Worm (Caenorhabditis elegans) whole organism, late embryonic: ENCODE measurements around the gene Y32B12B.4.

Experiments
- ama-1 ChIP-seq: fragments of 150-350 bp; optimal IDR thresholded peaks from 2 replicates; lab custom pipeline; 2014
- ceh-31 ChIP-seq: sonication (generic microtip); optimal IDR thresholded peaks from 2 replicates; lab custom pipeline; 2016; ENCODE audit warnings: missing genetic modification characterization, missing compliant biosample characterization
- ceh-48 ChIP-seq: sonication (generic microtip); optimal IDR thresholded peaks from 2 replicates; lab custom pipeline; 2016; ENCODE audit warnings: missing genetic modification characterization, inconsistent platforms, missing compliant biosample characterization
- ceh-6 ChIP-seq: fragments of 200-800 bp; sonication (Bioruptor generic); optimal IDR thresholded peaks from 2 replicates; lab custom pipeline; 2018; ENCODE audit warnings: mild to moderate bottlenecking, missing genetic modification characterization, missing compliant biosample characterization
- ceh-9 ChIP-seq: sonication (generic microtip); optimal IDR thresholded peaks from 2 replicates; lab custom pipeline; 2016; ENCODE audit warnings: mild to moderate bottlenecking, missing genetic modification characterization, inconsistent platforms, missing compliant biosample characterization
- dmd-4 ChIP-seq: sonication (generic microtip); optimal IDR thresholded peaks from 2 replicates; lab custom pipeline; 2016; ENCODE audit warnings: borderline replicate concordance, missing genetic modification characterization, missing compliant biosample characterization
- dve-1 ChIP-seq: sonication (generic microtip); optimal IDR thresholded peaks from 2 replicates; lab custom pipeline; 2017; ENCODE audit warnings: antibody characterized with exemption, mild to moderate bottlenecking, missing genetic modification characterization, missing compliant biosample characterization
- elt-2 ChIP-seq: sonication (generic microtip); optimal IDR thresholded peaks from 2 replicates; lab custom pipeline; 2016; ENCODE audit warnings: missing genetic modification reagents, missing genetic modification characterization, missing compliant biosample characterization
- fax-1 ChIP-seq: sonication (generic microtip); optimal IDR thresholded peaks from 2 replicates; lab custom pipeline; 2016; ENCODE audit warnings: missing genotype, missing genetic modification characterization, missing compliant biosample characterization
- hlh-15 ChIP-seq: sonication (generic microtip); optimal IDR thresholded peaks from 2 replicates; lab custom pipeline; 2016; ENCODE audit warnings: missing genetic modification characterization, missing compliant biosample characterization
- hlh-8 ChIP-seq: sonication (generic microtip); optimal IDR thresholded peaks from 2 replicates; lab custom pipeline; 2016; ENCODE audit warnings: missing genotype, missing genetic modification characterization, missing compliant biosample characterization
- nfya-1 ChIP-seq: sonication (generic microtip); optimal IDR thresholded peaks from 2 replicates; lab custom pipeline; 2017; ENCODE audit warnings: missing genetic modification characterization, mild to moderate bottlenecking, missing compliant biosample characterization, antibody characterized with exemption, moderate library complexity
- nhr-11 ChIP-seq: fragments of 150-350 bp; optimal IDR thresholded peaks from 2 replicates; lab custom pipeline; 2014; ENCODE audit warnings: missing biosample characterization, missing genetic modification characterization
- npax-4 ChIP-seq: sonication (generic microtip); optimal IDR thresholded peaks from 2 replicates; lab custom pipeline; 2016; ENCODE audit warnings: missing genetic modification characterization, missing compliant biosample characterization
- odd-2 ChIP-seq: sonication (generic microtip); optimal IDR thresholded peaks from 2 replicates; lab custom pipeline; 2017; ENCODE audit warnings: antibody characterized with exemption, mild to moderate bottlenecking, missing genetic modification characterization, missing compliant biosample characterization
- pax-1 ChIP-seq: fragments of 150-350 bp; optimal IDR thresholded peaks from 2 replicates; lab custom pipeline; 2014; ENCODE audit warnings: missing biosample characterization, missing genetic modification characterization
- pha-2 ChIP-seq: sonication (generic microtip); optimal IDR thresholded peaks from 2 replicates; lab custom pipeline; 2017; ENCODE audit warnings: mild to moderate bottlenecking, missing genetic modification characterization, missing compliant biosample characterization
- pha-4 ChIP-seq: fragments of 150-350 bp; optimal IDR thresholded peaks from 2 replicates; lab custom pipeline; 2018; ENCODE audit warnings: missing biosample characterization, missing genetic modification reagents, missing genetic modification characterization
- pros-1 ChIP-seq: fragments of 150-350 bp; optimal IDR thresholded peaks from 2 replicates; lab custom pipeline; 2014; ENCODE audit warnings: missing biosample characterization, missing genetic modification reagents, missing genetic modification characterization
- ref-2 ChIP-seq: sonication (generic microtip); optimal IDR thresholded peaks from 2 replicates; lab custom pipeline; 2016; ENCODE audit warnings: missing genetic modification characterization, missing compliant biosample characterization
- sox-4 ChIP-seq: sonication (generic microtip); optimal IDR thresholded peaks from 2 replicates; lab custom pipeline; 2017; ENCODE audit warnings: mild to moderate bottlenecking, missing genetic modification characterization, inconsistent platforms, missing compliant biosample characterization
- syd-9 ChIP-seq: sonication (generic microtip); optimal IDR thresholded peaks from 2 replicates; lab custom pipeline; 2016; ENCODE audit warnings: mild to moderate bottlenecking, missing genetic modification characterization, moderate library complexity, missing compliant biosample characterization
- tbx-7 ChIP-seq: sonication (generic microtip); optimal IDR thresholded peaks from 2 replicates; lab custom pipeline; 2016; ENCODE audit warnings: missing genotype, missing genetic modification characterization, missing compliant biosample characterization
- ttx-3 ChIP-seq: sonication (generic microtip); optimal IDR thresholded peaks from 2 replicates; lab custom pipeline; 2016; ENCODE audit warnings: missing genetic modification reagents, missing genetic modification characterization, missing compliant biosample characterization
- unc-3 ChIP-seq, 2 experiments: fragments of 200-800 bp in 1 of 2; sonication (Bioruptor generic) in 1 of 2; sonication (generic microtip) in 1 of 2; conservative IDR thresholded peaks in 1 of 2; optimal IDR thresholded peaks in 1 of 2; 2 replicates each; pipeline versions ENCODE4 v1.3.6 to Lab custom; 2016 to 2022; ENCODE audit warnings: missing compliant biosample characterization in 2 of 2, missing genetic modification characterization in 2 of 2, missing genetic modification reagents in 1 of 2
- unc-42 ChIP-seq: sonication (generic microtip); optimal IDR thresholded peaks from 2 replicates; lab custom pipeline; 2016; ENCODE audit warnings: missing genotype, missing genetic modification characterization, missing compliant biosample characterization
- unc-86 ChIP-seq: sonication (generic microtip); optimal IDR thresholded peaks from 2 replicates; lab custom pipeline; 2016; ENCODE audit warnings: missing genetic modification characterization, missing compliant biosample characterization

Y32B12B.4 gene

ce11 chrV:16608478-16608877 lies 55.4 kb downstream of the Y32B12B.4 start:
- TF ChIP-seq syd-9 (no peak), elt-2 (tag; lab: Kevin White, UChicago) (no peak), sox-4 (tag; lab: Kevin White, UChicago) (no peak), pha-4 (tag; lab: Kevin White, UChicago) (no peak), ceh-48 (tag; lab: Kevin White, UChicago) (no peak), nfya-1 (no peak), pros-1 (tag; lab: Kevin White, UChicago) (no peak)
- TF ChIP-seq, all 69 proteins: peak for 0

- TF ChIP-seq ama-1, result no peak
- no peak for TF ChIP-seq hlh-8
- TF ChIP-seq fax-1 (tag; lab: Kevin White, UChicago), result no peak
- no peak for TF ChIP-seq unc-3 (GFP tag; conservative IDR thresholded peaks at IDR 0.05; lab: Robert Waterston, UW)
- no peak for TF ChIP-seq unc-3 (tag; optimal IDR thresholded peaks at IDR 0.05; lab: Kevin White, UChicago)
- no peak for TF ChIP-seq unc-42
- TF ChIP-seq ref-2, result no peak
- TF ChIP-seq odd-2, result no peak
- no peak for TF ChIP-seq nhr-11
- no peak for TF ChIP-seq dve-1 (tag; lab: Kevin White, UChicago)
- no peak for TF ChIP-seq npax-4 (tag; lab: Kevin White, UChicago)
- TF ChIP-seq, all 69 proteins: peak for 0
Measured at ce11 chrV:16610094-16610493, 57.0 kb downstream of the Y32B12B.4 start.

ce11 chrV:16610791-16611385 lies 57.8 kb downstream of the Y32B12B.4 start, which contains the start of gene srw-54:
Gene srw-54 (plus strand): TSS chrV:16611335.
- TF ChIP-seq ceh-31 (no peak), unc-42 (no peak), tbx-7 (no peak), hlh-15 (no peak), ceh-48 (tag; lab: Kevin White, UChicago) (no peak), hlh-8 (no peak), pha-2 (tag; lab: Kevin White, UChicago) (no peak), unc-3 (GFP tag; conservative IDR thresholded peaks at IDR 0.05; lab: Robert Waterston, UW) (no peak), unc-3 (tag; optimal IDR thresholded peaks at IDR 0.05; lab: Kevin White, UChicago) (no peak), dmd-4 (tag; lab: Kevin White, UChicago) (no peak), unc-86 (tag; lab: Kevin White, UChicago) (no peak), ceh-9 (no peak), pax-1 (tag; lab: Kevin White, UChicago) (no peak), ceh-6 (GFP tag; lab: Kevin White, UChicago) (no peak), ttx-3 (tag; lab: Kevin White, UChicago) (no peak)
